Fruit fly (Drosophila melanogaster) whole organism, pupa: Measurements from ENCODE around the gene yellow-g2.

ENCODE experiments used
- CG10348 ChIP-seq: fragments of 200-800 bp; sonication (Bioruptor generic); IDR thresholded peaks from 2 replicates; pipeline ENCODE4 v1.3.6; 2022; ENCODE audit warnings: missing biosample characterization, missing genetic modification characterization
- CG12605 ChIP-seq: fragments of 200-800 bp; sonication (Bioruptor generic); IDR thresholded peaks from 2 replicates; pipeline ENCODE4 v1.3.6; 2022; ENCODE audit warnings: missing biosample characterization, missing genetic modification characterization
- CG13204 ChIP-seq: fragments of 200-800 bp; sonication (Bioruptor generic); optimal IDR thresholded peaks from 2 replicates; lab custom pipeline; 2018; ENCODE audit warnings: missing biosample characterization, mild to moderate bottlenecking, missing genetic modification characterization, moderate library complexity
- CG14655 ChIP-seq: fragments of 200-800 bp; sonication (Bioruptor generic); optimal IDR thresholded peaks from 3 replicates; lab custom pipeline; 2017; ENCODE audit warnings: mild to moderate bottlenecking, missing biosample characterization, missing genetic modification reagents, missing genetic modification characterization
- CG15710 ChIP-seq: fragments of 200-800 bp; sonication (Bioruptor generic); optimal IDR thresholded peaks from 2 replicates; lab custom pipeline; 2018; ENCODE audit warnings: missing biosample characterization, mild to moderate bottlenecking, missing genetic modification characterization, moderate library complexity
- CG17806 ChIP-seq: fragments of 200-800 bp; sonication (Bioruptor generic); optimal IDR thresholded peaks from 2 replicates; lab custom pipeline; 2018; ENCODE audit warnings: missing biosample characterization, mild to moderate bottlenecking, missing genetic modification characterization, moderate library complexity
- CG32121 ChIP-seq: fragments of 200-800 bp; sonication (Bioruptor generic); IDR thresholded peaks from 2 replicates; pipeline ENCODE4 v1.3.6; 2022; ENCODE audit warnings: missing biosample characterization, missing genetic modification characterization
- CG34367 ChIP-seq: fragments of 200-800 bp; sonication (Bioruptor generic); optimal IDR thresholded peaks from 2 replicates; lab custom pipeline; 2018; ENCODE audit warnings: missing biosample characterization, mild to moderate bottlenecking, missing genetic modification characterization
- CG4496 ChIP-seq: fragments of 200-800 bp; sonication (Bioruptor generic); IDR thresholded peaks from 3 replicates; pipeline ENCODE4 v1.3.6; 2022; ENCODE audit warnings: missing biosample characterization, missing genetic modification characterization
- CG8159 ChIP-seq: fragments of 200-800 bp; sonication (Bioruptor generic); optimal IDR thresholded peaks from 3 replicates; lab custom pipeline; 2018; ENCODE audit warnings: missing biosample characterization, mild to moderate bottlenecking, missing genetic modification characterization, moderate library complexity
- CG8301 ChIP-seq: fragments of 200-800 bp; sonication (Bioruptor generic); optimal IDR thresholded peaks from 2 replicates; lab custom pipeline; 2018; ENCODE audit warnings: missing biosample characterization, mild to moderate bottlenecking, missing genetic modification characterization
- CG9948 ChIP-seq: fragments of 200-800 bp; sonication (Bioruptor generic); optimal IDR thresholded peaks from 2 replicates; lab custom pipeline; 2018; ENCODE audit warnings: missing biosample characterization, mild to moderate bottlenecking, missing genetic modification characterization, moderate library complexity
- D1 ChIP-seq: fragments of 200-800 bp; sonication (Bioruptor generic); optimal IDR thresholded peaks from 2 replicates; lab custom pipeline; 2018; ENCODE audit warnings: missing biosample characterization, mild to moderate bottlenecking, missing genetic modification characterization, moderate library complexity
- EcR ChIP-seq: fragments of 200-800 bp; sonication (Bioruptor generic); optimal IDR thresholded peaks from 3 replicates; lab custom pipeline; 2019; ENCODE audit warnings: missing biosample characterization, missing genetic modification characterization, mild to moderate bottlenecking, moderate library complexity, missing genetic modification reagents
- Ets98B ChIP-seq: fragments of 200-800 bp; sonication (Bioruptor generic); IDR thresholded peaks from 2 replicates; pipeline ENCODE4 v1.3.6; 2022; ENCODE audit warnings: missing biosample characterization, missing genetic modification characterization
- Pif1A ChIP-seq: fragments of 200-800 bp; sonication (Bioruptor generic); optimal IDR thresholded peaks from 3 replicates; lab custom pipeline; 2016; ENCODE audit warnings: missing biosample characterization, missing genetic modification characterization
- Pif1B ChIP-seq: fragments of 200-800 bp; sonication (Bioruptor generic); optimal IDR thresholded peaks from 3 replicates; lab custom pipeline; 2016; ENCODE audit warnings: missing biosample characterization, missing genetic modification characterization
- Snoo ChIP-seq: fragments of 200-800 bp; sonication (Bioruptor generic); optimal IDR thresholded peaks from 3 replicates; lab custom pipeline; 2017; ENCODE audit warnings: missing biosample characterization, mild to moderate bottlenecking, missing genetic modification characterization, inconsistent platforms
- gl ChIP-seq: fragments of 200-800 bp; sonication (Bioruptor generic); optimal IDR thresholded peaks from 2 replicates; lab custom pipeline; 2018; ENCODE audit warnings: missing biosample characterization, mild to moderate bottlenecking, missing genetic modification characterization
- rn ChIP-seq: fragments of 200-800 bp; sonication (Bioruptor generic); IDR thresholded peaks from 2 replicates; pipeline ENCODE4 v1.3.6; 2022; ENCODE audit warnings: missing biosample characterization, missing genetic modification characterization

yellow-g2 gene

DNA sequence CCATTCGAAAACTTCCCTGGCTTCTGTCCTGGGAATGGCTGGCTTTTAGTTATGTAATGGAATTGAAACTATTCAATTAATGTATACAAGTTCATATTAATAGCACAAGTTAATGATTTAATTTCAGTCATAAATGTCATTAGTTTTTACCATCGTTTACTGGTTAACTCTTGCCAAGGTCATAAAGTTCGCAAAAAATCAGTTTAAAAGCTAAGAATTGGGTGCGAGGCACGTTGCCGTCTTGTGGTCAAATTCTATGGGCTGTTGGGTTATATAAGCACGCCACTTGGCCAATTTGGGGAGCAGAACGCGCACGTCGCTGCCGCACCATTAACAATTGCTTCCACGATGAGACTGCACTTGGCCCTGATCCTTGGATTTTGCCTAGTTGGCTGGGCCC lies at the start of gene yellow-g2:
TSS of gene yellow-g2 (plus strand) at position 301 of the 400 bp plus-strand sequence.
- TF ChIP-seq D1 (tag; lab: Kevin White, UChicago) = no peak
- TF ChIP-seq, all 21 proteins: peak for 0

DNA sequence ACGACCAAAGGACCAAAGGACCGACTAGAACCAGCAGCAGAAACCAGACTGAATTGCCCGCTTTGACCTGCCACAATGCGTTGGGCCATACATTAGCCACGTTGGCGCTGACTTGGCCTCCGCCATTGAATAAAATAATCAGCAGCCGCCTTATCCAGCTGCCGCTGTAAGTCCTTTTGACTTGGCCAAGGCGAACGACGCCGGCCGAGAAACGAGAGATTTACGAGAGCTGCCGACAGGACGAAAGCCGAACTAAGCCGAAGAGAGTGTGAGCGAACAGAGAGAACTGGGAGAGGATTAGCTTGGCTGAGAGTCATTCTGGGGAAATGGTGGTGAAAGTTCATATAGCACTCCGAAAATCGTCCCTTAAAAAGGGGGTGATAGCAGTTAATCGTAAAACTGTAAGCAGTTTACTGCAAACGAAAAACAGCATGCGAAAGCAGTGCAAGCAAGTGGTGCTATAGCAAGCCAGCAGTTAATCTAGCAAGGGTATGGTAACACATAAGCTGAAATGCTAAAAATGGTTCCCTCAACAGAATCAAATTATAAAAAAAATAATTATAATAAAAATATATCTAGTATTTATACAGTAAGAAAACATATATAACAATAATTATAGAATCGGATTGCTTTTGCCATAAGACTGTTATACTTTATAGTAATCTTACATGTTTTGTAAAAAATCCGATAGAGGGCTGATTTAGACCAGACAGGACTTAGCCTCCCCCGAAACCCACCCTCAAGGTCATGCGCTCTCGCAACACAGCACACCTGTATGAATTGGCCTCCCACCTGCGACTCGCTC lies 47.8 kb upstream of the yellow-g2 start:
- TF ChIP-seq CG14655 (GFP tag; lab: Kevin White, UChicago) = no peak
- TF ChIP-seq CG34367 (tag; lab: Kevin White, UChicago) = no peak
- no peak for TF ChIP-seq CG13204 (GFP tag; lab: Kevin White, UChicago)
- no peak for TF ChIP-seq Ets98B
- no peak for TF ChIP-seq CG9948 (tag; lab: Kevin White, UChicago)

DNA sequence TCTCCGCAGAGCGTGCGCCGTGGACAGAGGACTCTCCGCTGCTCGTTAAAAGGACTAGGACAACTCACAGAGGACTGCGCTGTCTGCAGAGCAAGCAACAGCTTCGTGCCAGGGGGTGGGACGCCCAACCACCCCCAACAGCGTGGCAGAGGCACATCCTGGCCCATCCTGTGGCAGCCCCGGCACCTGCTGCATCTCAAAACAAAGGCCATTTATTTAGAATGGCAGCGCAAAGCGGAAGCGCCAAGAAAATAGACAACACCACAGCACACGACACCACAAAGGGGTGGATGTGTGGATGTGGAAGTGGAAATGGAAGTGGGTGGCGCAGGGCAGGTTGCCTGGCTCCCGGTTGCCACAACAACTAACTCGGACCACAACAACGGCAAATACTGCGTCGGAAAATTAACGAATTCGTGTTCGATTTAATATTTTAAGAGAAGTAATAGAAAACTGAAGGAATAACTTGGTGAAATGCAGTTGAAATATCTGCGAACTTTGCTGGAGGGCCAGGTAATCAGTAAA lies 47.1 kb upstream of the yellow-g2 start, which contains the start of gene Oseg2:
TSS of gene Oseg2 (plus strand) at position 475 of the 525 bp plus-strand sequence.
- TF ChIP-seq CG14655 (GFP tag; lab: Kevin White, UChicago) (no peak), CG12605 (GFP tag; lab: Robert Waterston, UW) (peak; percentile 85)

DNA sequence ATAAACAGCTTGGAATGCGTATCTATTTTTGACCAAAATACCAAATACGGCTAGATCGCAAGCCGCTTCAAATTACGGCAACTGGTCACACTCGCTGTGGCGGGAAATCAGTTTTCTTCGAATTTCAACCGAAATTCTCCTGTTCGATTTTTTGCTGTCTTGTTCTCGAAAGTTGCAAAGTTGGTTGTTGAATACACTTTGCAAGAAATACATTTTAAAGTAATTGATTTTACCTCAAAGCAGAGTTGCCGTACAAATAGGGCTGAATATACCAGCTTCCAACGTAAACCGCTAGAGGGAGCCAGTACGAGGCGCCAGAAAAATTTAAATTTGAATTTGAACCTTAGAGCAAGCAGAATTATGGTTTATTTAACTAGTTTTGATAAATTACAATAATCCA lies 39.3 kb upstream of the yellow-g2 start, which contains the start of gene CG9018:
TSS of gene CG9018 (minus strand) at position 43 of the 400 bp plus-strand sequence.
- TF ChIP-seq CG13204 (GFP tag; lab: Kevin White, UChicago) = no peak
- no peak for TF ChIP-seq Snoo (tag; lab: Kevin White, UChicago)
- TF ChIP-seq CG14655 (GFP tag; lab: Kevin White, UChicago) = no peak

DNA sequence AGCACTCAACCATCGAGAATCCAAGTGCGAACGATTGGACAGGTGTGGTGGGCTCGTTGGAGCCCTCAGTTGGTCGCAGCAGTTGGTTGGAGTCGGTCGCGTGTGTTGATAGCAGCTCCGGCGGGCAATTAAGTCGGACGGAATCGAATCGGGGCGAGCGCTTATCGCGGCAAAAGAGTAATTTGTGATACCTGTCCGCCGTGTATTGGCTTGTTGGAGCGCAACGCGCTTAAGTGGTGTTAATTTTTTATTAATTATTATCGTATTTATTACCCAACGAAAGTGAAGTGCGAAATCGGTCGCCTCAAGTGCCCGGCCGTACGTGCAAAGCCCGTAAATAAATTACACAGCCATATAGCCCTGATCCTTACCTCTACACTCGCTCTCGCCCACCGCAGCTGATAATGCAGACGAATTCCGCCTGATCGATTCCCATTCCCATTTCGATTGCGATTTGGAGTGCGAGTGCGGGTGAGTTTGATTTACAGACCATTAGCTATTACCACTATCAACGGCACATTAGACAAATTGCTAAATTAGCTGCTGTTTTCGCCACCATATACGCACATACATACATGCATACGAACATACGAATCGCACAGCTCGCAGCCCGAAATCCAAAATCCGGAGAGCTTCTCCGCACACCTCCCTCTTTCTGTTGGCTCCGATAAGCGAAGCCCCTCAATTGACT lies 38.7 kb upstream of the yellow-g2 start, which contains the start of gene ACXD:
TSS of gene ACXD (plus strand) at position 66 of the 691 bp plus-strand sequence.
- TF ChIP-seq CG32121 (GFP tag; lab: Robert Waterston, UW) = no peak
- TF ChIP-seq Snoo (tag; lab: Kevin White, UChicago) = no peak

DNA sequence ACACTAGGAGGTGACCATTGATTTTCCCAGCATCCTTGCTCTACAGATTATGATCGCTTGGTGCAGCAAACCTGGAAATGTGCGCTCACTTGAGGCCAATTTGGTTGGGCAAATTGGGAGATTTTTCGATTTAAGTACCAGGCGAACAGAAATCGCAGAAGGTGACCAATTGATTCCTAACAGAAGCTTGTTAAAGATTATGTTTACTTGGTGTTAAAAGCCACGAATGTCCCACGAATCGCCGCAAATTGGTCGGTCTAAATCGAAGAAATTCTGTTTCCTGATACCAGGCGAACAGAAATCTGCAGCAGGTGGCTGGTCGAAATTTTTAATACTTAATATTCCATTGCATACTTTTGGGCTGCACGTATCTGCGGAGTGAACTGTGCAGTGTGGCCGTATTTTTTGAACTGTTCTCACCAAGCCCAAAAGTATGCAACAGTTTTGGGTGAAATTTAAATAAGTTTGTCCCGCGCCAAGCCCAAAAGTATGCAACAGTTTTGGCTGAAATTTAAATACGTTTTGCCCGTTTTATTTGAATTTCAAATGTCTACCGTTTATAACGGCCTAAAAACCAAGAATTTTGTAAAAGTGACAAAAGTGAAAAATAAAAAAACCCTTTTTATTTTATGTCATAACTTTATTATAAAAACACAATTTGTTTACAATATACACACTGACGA lies 32.4 kb upstream of the yellow-g2 start, which contains the start of gene CG32301:
TSS of gene CG32301 (plus strand) at position 633 of the 683 bp plus-strand sequence.
- no peak for TF ChIP-seq Pif1B (GFP tag; lab: Kevin White, UChicago)
- TF ChIP-seq CG8159 (tag; lab: Kevin White, UChicago) = no peak
- no peak for TF ChIP-seq CG8301

DNA sequence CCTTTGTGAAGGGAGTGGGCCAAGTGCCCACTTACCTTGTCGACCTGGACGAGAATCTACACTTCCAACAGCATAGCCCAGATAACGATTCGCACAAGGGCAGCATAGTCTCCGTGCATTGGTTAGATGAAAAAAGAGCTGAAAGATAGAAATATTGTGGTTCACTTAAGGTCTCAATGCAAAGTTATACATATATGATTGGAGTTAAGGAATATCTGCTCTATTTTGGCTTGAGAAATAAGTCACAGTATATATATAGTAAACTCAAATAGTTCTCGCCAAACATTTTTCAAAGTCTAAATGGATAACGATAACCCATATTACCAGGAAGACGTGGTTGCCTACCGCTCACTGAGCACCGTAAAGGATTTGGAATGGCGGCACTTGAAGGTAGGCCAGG lies 28.0 kb upstream of the yellow-g2 start, which contains the start of gene CG32305:
TSS of gene CG32305 (plus strand) at position 301 of the 400 bp plus-strand sequence.
- no peak for TF ChIP-seq rn (GFP tag; lab: Robert Waterston, UW)
- no peak for TF ChIP-seq CG17806 (tag; lab: Kevin White, UChicago)
- no peak for TF ChIP-seq D1 (tag; lab: Kevin White, UChicago)
- TF ChIP-seq CG4496 (GFP tag; lab: Robert Waterston, UW) = no peak
- no peak for TF ChIP-seq CG10348 (GFP tag; lab: Robert Waterston, UW)
- TF ChIP-seq CG34367 (tag; lab: Kevin White, UChicago) = no peak
- TF ChIP-seq CG8159 (tag; lab: Kevin White, UChicago) = no peak
- TF ChIP-seq CG9948 (tag; lab: Kevin White, UChicago) = no peak
- TF ChIP-seq Ets98B = no peak
- no peak for TF ChIP-seq CG12605 (GFP tag; lab: Robert Waterston, UW)
- no peak for TF ChIP-seq gl (tag; lab: Kevin White, UChicago)
- TF ChIP-seq EcR (GFP tag; lab: Kevin White, UChicago) = no peak
- TF ChIP-seq CG32121 (GFP tag; lab: Robert Waterston, UW) = no peak
- TF ChIP-seq Pif1A (GFP tag; lab: Kevin White, UChicago) = no peak
- TF ChIP-seq Snoo (tag; lab: Kevin White, UChicago) = no peak
- TF ChIP-seq CG15710 = no peak
- TF ChIP-seq, all 21 proteins: peak for 0
